Worm (Caenorhabditis elegans) whole organism, L4 larva: ENCODE measurements around the gene D1053.3.

ENCODE experiments used
- aly-2 ChIP-seq: sonication (generic microtip); optimal IDR thresholded peaks from 2 replicates; lab custom pipeline; 2018; ENCODE audit warnings: missing biosample characterization, missing genetic modification characterization
- ama-1 ChIP-seq: fragments of 150-350 bp; optimal IDR thresholded peaks from 2 replicates; lab custom pipeline; 2014; ENCODE audit warnings: inconsistent platforms, mixed read lengths
- ceh-82 ChIP-seq: sonication (generic microtip); optimal IDR thresholded peaks from 2 replicates; lab custom pipeline; 2017; ENCODE audit warnings: missing biosample characterization, missing genetic modification characterization
- ctbp-1 ChIP-seq: fragments of 200-800 bp; sonication (Bioruptor generic); IDR thresholded peaks from 2 replicates; pipeline ENCODE4 v1.3.6; 2022; ENCODE audit warnings: missing genetic modification reagents, missing genetic modification characterization, missing compliant biosample characterization
- daf-12 ChIP-seq: fragments of 150-350 bp; optimal IDR thresholded peaks from 2 replicates; lab custom pipeline; 2014; ENCODE audit warnings: missing biosample characterization, missing genetic modification reagents, missing genetic modification characterization
- fkh-10 ChIP-seq: fragments of 150-350 bp; optimal IDR thresholded peaks from 2 replicates; lab custom pipeline; 2014; ENCODE audit warnings: missing biosample characterization, missing genetic modification reagents, missing genetic modification characterization
- hlh-11 ChIP-seq: fragments of 200-800 bp; sonication (Bioruptor generic); optimal IDR thresholded peaks from 2 replicates; lab custom pipeline; 2018; ENCODE audit warnings: mild to moderate bottlenecking, missing genetic modification characterization, missing compliant biosample characterization
- lin-13 ChIP-seq: fragments of 150-350 bp; optimal IDR thresholded peaks from 2 replicates; lab custom pipeline; 2014; ENCODE audit warnings: missing biosample characterization, missing genetic modification reagents, missing genetic modification characterization
- nhr-6 ChIP-seq: fragments of 150-350 bp; optimal IDR thresholded peaks from 2 replicates; lab custom pipeline; 2014; ENCODE audit warnings: missing biosample characterization, missing genetic modification characterization
- php-3 ChIP-seq: fragments of 200-800 bp; sonication (Bioruptor generic); IDR thresholded peaks from 2 replicates; pipeline ENCODE4 v1.3.6; 2022; ENCODE audit warnings: missing genetic modification reagents, missing genetic modification characterization, missing compliant biosample characterization

DNA sequence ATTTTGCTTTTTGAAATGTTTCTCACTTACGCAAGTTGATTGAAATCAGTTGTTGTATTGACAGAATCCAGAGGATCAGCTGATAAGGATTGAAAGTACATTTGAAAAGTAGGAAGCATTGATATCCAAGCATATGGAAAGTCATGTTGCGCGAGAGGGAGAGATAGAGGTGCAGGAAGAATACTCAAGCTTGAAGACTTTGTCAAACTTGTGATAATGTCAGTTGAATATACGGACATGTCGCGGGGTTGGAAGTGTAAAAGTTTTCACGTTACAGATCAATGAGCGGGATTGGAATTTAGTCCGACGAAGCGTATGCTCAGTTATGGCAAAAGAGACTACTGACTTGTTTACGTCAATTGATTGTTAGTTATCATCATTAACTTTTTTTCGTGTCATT lies 32.3 kb upstream of the D1053.3 start, which contains the start of gene ttx-3:
- TF ChIP-seq fkh-10 (GFP tag; lab: Kevin White, UChicago) (no peak), daf-12 (tag; lab: Kevin White, UChicago) (no peak), ama-1 (lab: Kevin White, UChicago) (no peak), ceh-82 (tag; lab: Kevin White, UChicago) (no peak), hlh-11 (tag; lab: Kevin White, UChicago) (no peak), lin-13 (GFP tag; lab: Kevin White, UChicago) (no peak), ctbp-1 (GFP tag; lab: Robert Waterston, UW) (no peak), aly-2 (tag; lab: Kevin White, UChicago) (no peak), nhr-6 (no peak), php-3 (GFP tag; lab: Robert Waterston, UW) (no peak)
